Fruit fly (Drosophila melanogaster) whole organism, embryonic: Measurements from ENCODE around the gene CG2006.

ENCODE experiments used
- Awh ChIP-seq: fragments of 200-800 bp; sonication (Bioruptor generic); IDR thresholded peaks from 2 replicates; pipeline ENCODE4, ENCODE4 v1.3.6; 2022; ENCODE audit warnings: missing biosample characterization, missing genetic modification characterization
- BEAF-32 ChIP-seq: fragments of 200-800 bp; sonication (Bioruptor generic); optimal IDR thresholded peaks from 3 replicates; lab custom pipeline; 2017; ENCODE audit warnings: missing biosample characterization, missing genetic modification characterization, mild to moderate bottlenecking, moderate library complexity, missing genetic modification reagents
- Bdp1 ChIP-seq: fragments of 200-800 bp; sonication (Bioruptor generic); optimal IDR thresholded peaks from 3 replicates; lab custom pipeline; 2016; ENCODE audit warnings: missing biosample characterization, missing genetic modification characterization
- Bgb ChIP-seq: fragments of 200-800 bp; sonication (Bioruptor generic); IDR thresholded peaks from 2 replicates; pipeline ENCODE4 v1.3.6; 2022; ENCODE audit warnings: missing biosample characterization, missing genetic modification characterization; ENCODE audit not compliant: partially characterized antibody
- CG10431 ChIP-seq: fragments of 200-800 bp; sonication (Bioruptor generic); optimal IDR thresholded peaks from 3 replicates; lab custom pipeline; 2018; ENCODE audit warnings: missing biosample characterization, mild to moderate bottlenecking, missing genetic modification characterization
- CG10462 ChIP-seq: fragments of 200-800 bp; sonication (Bioruptor generic); optimal IDR thresholded peaks from 2 replicates; lab custom pipeline; 2016; ENCODE audit warnings: missing biosample characterization, missing genetic modification characterization
- CG11504 ChIP-seq: fragments of 200-800 bp; sonication (Bioruptor generic); optimal IDR thresholded peaks from 3 replicates; lab custom pipeline; 2019; ENCODE audit warnings: missing biosample characterization, mild to moderate bottlenecking, missing genetic modification characterization, moderate library complexity
- CG14965 ChIP-seq: fragments of 200-800 bp; sonication (Bioruptor generic); optimal IDR thresholded peaks from 2 replicates; lab custom pipeline; 2016; ENCODE audit warnings: missing biosample characterization, missing genetic modification characterization, borderline replicate concordance
- CG16779 ChIP-seq: fragments of 200-800 bp; sonication (Bioruptor generic); IDR thresholded peaks from 2 replicates; pipeline ENCODE4 v1.3.6; 2022; ENCODE audit warnings: missing biosample characterization, missing genetic modification characterization
- CG17568 ChIP-seq: fragments of 200-800 bp; sonication (Bioruptor generic); optimal IDR thresholded peaks from 2 replicates; lab custom pipeline; 2018; ENCODE audit warnings: missing biosample characterization, mild to moderate bottlenecking, missing genetic modification characterization, moderate library complexity
- CG1792 ChIP-seq: fragments of 200-800 bp; sonication (Bioruptor generic); optimal IDR thresholded peaks from 2 replicates; lab custom pipeline; 2016; ENCODE audit warnings: missing biosample characterization, missing genetic modification characterization
- CG18262 ChIP-seq: fragments of 200-800 bp; optimal IDR thresholded peaks from 3 replicates; lab custom pipeline; 2019; ENCODE audit warnings: missing biosample characterization, mild to moderate bottlenecking, missing genetic modification characterization, moderate library complexity
- CG2678 ChIP-seq: fragments of 200-800 bp; sonication (Bioruptor generic); optimal IDR thresholded peaks from 3 replicates; lab custom pipeline; 2019; ENCODE audit warnings: missing biosample characterization, mild to moderate bottlenecking, missing genetic modification characterization, moderate library complexity
- CG31365 ChIP-seq: fragments of 200-800 bp; sonication (Bioruptor generic); optimal IDR thresholded peaks from 2 replicates; lab custom pipeline; 2018; ENCODE audit warnings: missing biosample characterization, mild to moderate bottlenecking, missing genetic modification characterization
- CG33557 ChIP-seq: fragments of 200-800 bp; sonication (Bioruptor generic); optimal IDR thresholded peaks from 2 replicates; lab custom pipeline; 2019; ENCODE audit warnings: missing biosample characterization, mild to moderate bottlenecking, missing genetic modification characterization, moderate library complexity
- CG4360 ChIP-seq: fragments of 200-800 bp; sonication (Bioruptor generic); IDR thresholded peaks from 2 replicates; pipeline ENCODE4 v1.3.6; 2022; ENCODE audit warnings: missing biosample characterization, missing genetic modification characterization
- CG5953 ChIP-seq: fragments of 200-800 bp; sonication (Bioruptor generic); IDR thresholded peaks from 2 replicates; pipeline ENCODE4 v1.3.6; 2022; ENCODE audit warnings: missing biosample characterization, missing genetic modification characterization
- CG6254 ChIP-seq: fragments of 200-800 bp; sonication (Bioruptor generic); optimal IDR thresholded peaks from 3 replicates; lab custom pipeline; 2017; ENCODE audit warnings: mild to moderate bottlenecking, missing biosample characterization, missing genetic modification reagents, missing genetic modification characterization
- CG6791 ChIP-seq: fragments of 200-800 bp; sonication (Bioruptor generic); IDR thresholded peaks from 3 replicates; pipeline ENCODE4 v1.3.6; 2022; ENCODE audit warnings: missing biosample characterization, missing genetic modification characterization; ENCODE audit not compliant: partially characterized antibody
- CG8089 ChIP-seq: fragments of 200-800 bp; sonication (Bioruptor generic); optimal IDR thresholded peaks from 3 replicates; lab custom pipeline; 2016; ENCODE audit warnings: missing biosample characterization, missing genetic modification characterization
- CG8290 ChIP-seq, 3 experiments: fragments of 200-800 bp; sonication (Bioruptor generic); optimal IDR thresholded peaks; 2 replicates each; lab custom pipeline; 2016 to 2019; ENCODE audit warnings: missing biosample characterization in 3 of 3, missing genetic modification characterization in 3 of 3, mild to moderate bottlenecking in 2 of 3, moderate library complexity in 1 of 3
- Dref ChIP-seq: fragments of 200-800 bp; sonication (Bioruptor generic); IDR thresholded peaks from 2 replicates; pipeline ENCODE4 v1.3.6; 2022; ENCODE audit warnings: missing biosample characterization, missing genetic modification characterization
- Drgx ChIP-seq: fragments of 200-800 bp; sonication (Bioruptor generic); IDR thresholded peaks from 2 replicates; pipeline ENCODE4 v1.3.6; 2022; ENCODE audit warnings: missing biosample characterization, missing genetic modification characterization
- H15 ChIP-seq: fragments of 200-800 bp; sonication (Bioruptor generic); IDR thresholded peaks from 3 replicates; pipeline ENCODE4 v1.3.6; 2022; ENCODE audit warnings: missing biosample characterization, missing genetic modification characterization
- HLH3B ChIP-seq: fragments of 200-800 bp; sonication (Bioruptor generic); IDR thresholded peaks from 2 replicates; pipeline ENCODE4 v1.3.6; 2022; ENCODE audit warnings: missing biosample characterization, missing genetic modification characterization
- HLH54F ChIP-seq: fragments of 200-800 bp; sonication (Bioruptor generic); optimal IDR thresholded peaks from 3 replicates; lab custom pipeline; 2016; ENCODE audit warnings: missing biosample characterization, missing genetic modification characterization
- Hr51 ChIP-seq, 2 experiments: fragments of 200-800 bp; sonication (Bioruptor generic); optimal IDR thresholded peaks; 2 replicates in 1 of 2; 3 replicates in 1 of 2; lab custom pipeline; 2016 to 2018; ENCODE audit warnings: missing biosample characterization in 2 of 2, missing genetic modification characterization in 2 of 2, mild to moderate bottlenecking in 1 of 2, moderate library complexity in 1 of 2
- MTF-1 ChIP-seq: fragments of 200-800 bp; sonication (Bioruptor generic); optimal IDR thresholded peaks from 2 replicates; lab custom pipeline; 2018; ENCODE audit warnings: missing biosample characterization, mild to moderate bottlenecking, missing genetic modification characterization, borderline replicate concordance
- Med ChIP-seq: fragments of 200-800 bp; sonication (Bioruptor generic); peaks from one replicate; lab custom pipeline; 2016; ENCODE audit warnings: missing biosample characterization, missing genetic modification characterization, mild to moderate bottlenecking, inconsistent platforms, moderate library complexity
- Myb ChIP-seq: fragments of 200-800 bp; sonication (Bioruptor generic); optimal IDR thresholded peaks from 2 replicates; lab custom pipeline; 2016; ENCODE audit warnings: missing biosample characterization, missing genetic modification characterization
- NK7.1 ChIP-seq: fragments of 200-800 bp; sonication (Bioruptor generic); optimal IDR thresholded peaks from 3 replicates; lab custom pipeline; 2016; ENCODE audit warnings: missing biosample characterization, missing genetic modification characterization
- Nf-YC ChIP-seq: fragments of 200-800 bp; optimal IDR thresholded peaks from 3 replicates; lab custom pipeline; 2019; ENCODE audit warnings: missing biosample characterization, mild to moderate bottlenecking, missing genetic modification characterization, moderate library complexity
- NfI ChIP-seq: fragments of 200-800 bp; sonication (Bioruptor generic); optimal IDR thresholded peaks from 3 replicates; lab custom pipeline; 2018; ENCODE audit warnings: missing biosample characterization, mild to moderate bottlenecking, missing genetic modification characterization, moderate library complexity
- Sox100B ChIP-seq: fragments of 200-800 bp; sonication (Bioruptor generic); optimal IDR thresholded peaks from 3 replicates; lab custom pipeline; 2018; ENCODE audit warnings: missing biosample characterization, mild to moderate bottlenecking, missing genetic modification characterization
- Spps ChIP-seq: fragments of 200-800 bp; sonication (Bioruptor generic); optimal IDR thresholded peaks from 2 replicates; lab custom pipeline; 2018; ENCODE audit warnings: missing biosample characterization, mild to moderate bottlenecking, missing genetic modification characterization
- TFAM ChIP-seq: fragments of 200-800 bp; sonication (Bioruptor generic); optimal IDR thresholded peaks from 2 replicates; lab custom pipeline; 2017; ENCODE audit warnings: missing biosample characterization, missing genetic modification characterization, inconsistent platforms
- ab ChIP-seq: fragments of 200-800 bp; sonication (Bioruptor generic); optimal IDR thresholded peaks from 2 replicates; lab custom pipeline; 2016; ENCODE audit warnings: missing biosample characterization, missing genetic modification characterization
- ap ChIP-seq: fragments of 200-800 bp; sonication (Bioruptor generic); IDR thresholded peaks from 2 replicates; pipeline ENCODE4 v1.3.6; 2022; ENCODE audit warnings: missing biosample characterization, missing genetic modification characterization
- bsh ChIP-seq, 2 experiments: fragments of 200-800 bp; sonication (Bioruptor generic); optimal IDR thresholded peaks; 2 replicates each; lab custom pipeline; 2017 to 2018; ENCODE audit warnings: mild to moderate bottlenecking in 2 of 2, missing biosample characterization in 2 of 2, missing genetic modification characterization in 2 of 2, moderate library complexity in 1 of 2
- crp ChIP-seq, 2 experiments: fragments of 200-800 bp; sonication (Bioruptor generic); optimal IDR thresholded peaks; 2 replicates in 1 of 2; 3 replicates in 1 of 2; lab custom pipeline; 2017; ENCODE audit warnings: missing biosample characterization in 2 of 2, missing genetic modification characterization in 2 of 2, mild to moderate bottlenecking in 1 of 2, moderate library complexity in 1 of 2
- fu2 ChIP-seq: fragments of 200-800 bp; sonication (Bioruptor generic); optimal IDR thresholded peaks from 2 replicates; lab custom pipeline; 2016; ENCODE audit warnings: missing biosample characterization, missing genetic modification characterization
- her ChIP-seq: fragments of 200-800 bp; sonication (Bioruptor generic); optimal IDR thresholded peaks from 2 replicates; lab custom pipeline; 2016; ENCODE audit warnings: missing biosample characterization, missing genetic modification characterization
- hkb ChIP-seq, 2 experiments: fragments of 200-800 bp in 1 of 2; fragments of >200 bp in 1 of 2; sonication (Bioruptor generic) in 1 of 2; IDR thresholded peaks in 1 of 2; optimal IDR thresholded peaks in 1 of 2; 2 replicates each; pipeline versions ENCODE4 v1.3.6 to Lab custom; 2017 to 2022; ENCODE audit warnings: missing biosample characterization in 1 of 2, missing genetic modification characterization in 1 of 2
- lab ChIP-seq: fragments of 200-800 bp; sonication (Bioruptor generic); optimal IDR thresholded peaks from 3 replicates; lab custom pipeline; 2017; ENCODE audit warnings: missing biosample characterization, missing genetic modification characterization, mild to moderate bottlenecking, moderate library complexity, missing genetic modification reagents
- otp ChIP-seq: fragments of 200-800 bp; sonication (Bioruptor generic); IDR thresholded peaks from 3 replicates; pipeline ENCODE4, ENCODE4 v1.3.6; 2022; ENCODE audit warnings: missing biosample characterization, missing genetic modification characterization
- pzg ChIP-seq: fragments of 200-800 bp; sonication (Bioruptor generic); optimal IDR thresholded peaks from 3 replicates; lab custom pipeline; 2018; ENCODE audit warnings: missing biosample characterization, mild to moderate bottlenecking, missing genetic modification characterization, moderate library complexity
- repo ChIP-seq: fragments of 200-800 bp; sonication (Bioruptor generic); optimal IDR thresholded peaks from 2 replicates; lab custom pipeline; 2016; ENCODE audit warnings: missing biosample characterization, missing genetic modification characterization
- scrt ChIP-seq: fragments of 200-800 bp; sonication (Bioruptor generic); optimal IDR thresholded peaks from 2 replicates; lab custom pipeline; 2018; ENCODE audit warnings: missing biosample characterization, mild to moderate bottlenecking, missing genetic modification characterization, moderate library complexity
- zfh2 ChIP-seq: fragments of 200-800 bp; sonication (Bioruptor generic); optimal IDR thresholded peaks from 2 replicates; lab custom pipeline; 2016; ENCODE audit warnings: missing biosample characterization, missing genetic modification characterization

The CG2006 gene

dm6 chr3R:29458689-29459136 lies 30.6 kb upstream of the CG2006 start (continued):
- TF ChIP-seq NfI (GFP tag; lab: Kevin White, UChicago), result no peak
- TF ChIP-seq HLH54F (GFP tag; lab: Kevin White, UChicago), result peak; percentile 22
- no peak for TF ChIP-seq her
- TF ChIP-seq ap, result 0 out of 2 replicates have a peak, but pooled peaks have one; percentile 28
- peak; percentile 76 for TF ChIP-seq CG18262
- peak; percentile 6 for TF ChIP-seq Spps
- TF ChIP-seq CG14965 (GFP tag; lab: Kevin White, UChicago), result no peak
- peak; percentile 27 for TF ChIP-seq CG10462 (GFP tag; lab: Kevin White, UChicago)
- no peak for TF ChIP-seq fu2
- 0 out of 2 replicates have a peak, but pooled peaks have one; percentile 34 for TF ChIP-seq Awh (GFP tag; lab: Robert Waterston, UW)
- TF ChIP-seq CG4360 (GFP tag; lab: Robert Waterston, UW), result no peak
- no peak for TF ChIP-seq Bgb (GFP tag; lab: Robert Waterston, UW)
- TF ChIP-seq TFAM (GFP tag; lab: Kevin White, UChicago), result no peak
- TF ChIP-seq bsh (GFP tag; optimal IDR thresholded peaks at IDR 0.05; lab: Kevin White, UChicago), result peak in 1 of 2 experiments; percentile 77
- peak; percentile 70 for TF ChIP-seq Sox100B (GFP tag; lab: Kevin White, UChicago)
- no peak for TF ChIP-seq MTF-1 (GFP tag; lab: Kevin White, UChicago)
- TF ChIP-seq CG10431 (GFP tag; lab: Kevin White, UChicago), result peak; percentile 24
- TF ChIP-seq Med (GFP tag; lab: Kevin White, UChicago), result peak; percentile 83
- TF ChIP-seq Nf-YC (tag; lab: Kevin White, UChicago), result no peak
- peak; percentile 40 to 68 for TF ChIP-seq Hr51 (GFP tag; optimal IDR thresholded peaks at IDR 0.05; lab: Kevin White, UChicago)
- TF ChIP-seq CG8089 (GFP tag; lab: Kevin White, UChicago), result peak; percentile 14
- no peak for TF ChIP-seq Dref (GFP tag; lab: Robert Waterston, UW)
- no peak for TF ChIP-seq hkb (optimal IDR thresholded peaks at IDR 0.05; lab: Kevin White, UChicago)
- TF ChIP-seq hkb (GFP tag; IDR thresholded peaks at IDR 0.05; lab: Robert Waterston, UW), result no peak; the same call in 1 of the 2 replicates
- TF ChIP-seq BEAF-32 (GFP tag; lab: Kevin White, UChicago), result no peak
- TF ChIP-seq CG33557, result peak; percentile 49
- TF ChIP-seq CG17568 (GFP tag; lab: Kevin White, UChicago), result peak; percentile 19
- TF ChIP-seq lab (GFP tag; lab: Kevin White, UChicago), result peak; percentile 56
- TF ChIP-seq ab (GFP tag; lab: Kevin White, UChicago), result no peak
- peak; percentile 27 for TF ChIP-seq repo
- no peak for TF ChIP-seq zfh2 (GFP tag; lab: Kevin White, UChicago)
- peak; percentile 41 for TF ChIP-seq CG6254 (GFP tag; lab: Kevin White, UChicago)
- TF ChIP-seq scrt (GFP tag; lab: Kevin White, UChicago), result no peak
- TF ChIP-seq CG1792 (GFP tag; lab: Kevin White, UChicago), result no peak
- no peak for TF ChIP-seq pzg
- 0 out of 2 replicates have a peak, but pooled peaks have one; percentile 35 for TF ChIP-seq Drgx (GFP tag; lab: Robert Waterston, UW)
- no peak for TF ChIP-seq Myb (GFP tag; lab: Kevin White, UChicago)
- no peak for TF ChIP-seq CG5953
- no peak for TF ChIP-seq crp (GFP tag; optimal IDR thresholded peaks at IDR 0.05; lab: Kevin White, UChicago)
- TF ChIP-seq HLH3B, result no peak
- TF ChIP-seq H15 (GFP tag; lab: Robert Waterston, UW), result no peak
- no peak for TF ChIP-seq Bdp1 (GFP tag; lab: Kevin White, UChicago)
- no peak for TF ChIP-seq NK7.1 (GFP tag; lab: Kevin White, UChicago)
- 0 out of 3 replicates have a peak, but pooled peaks have one; percentile 35 for TF ChIP-seq otp (GFP tag; lab: Robert Waterston, UW)
- no peak for TF ChIP-seq CG8290 (GFP tag; optimal IDR thresholded peaks at IDR 0.05; lab: Kevin White, UChicago)
- no peak for TF ChIP-seq CG8290 (tag; optimal IDR thresholded peaks at IDR 0.05; lab: Kevin White, UChicago)
- TF ChIP-seq CG16779, result no peak
- TF ChIP-seq CG31365, result no peak
- TF ChIP-seq CG6791 (GFP tag; lab: Robert Waterston, UW), result no peak
- peak; percentile 53 for TF ChIP-seq CG11504 (tag; lab: Kevin White, UChicago)
- peak; percentile 49 for TF ChIP-seq CG2678 (tag; lab: Kevin White, UChicago)
